Fruit fly (Drosophila melanogaster) whole organism, embryonic: Measurements from ENCODE around the gene org-1.

Experiments used
- Asciz ChIP-seq: fragments of 200-800 bp; sonication (Bioruptor generic); optimal IDR thresholded peaks from 2 replicates; lab custom pipeline; 2017; ENCODE audit warnings: missing biosample characterization, mild to moderate bottlenecking, missing genetic modification characterization, missing genetic modification reagents
- Atf-2 ChIP-seq: fragments of 200-800 bp; sonication (Bioruptor generic); optimal IDR thresholded peaks from 2 replicates; lab custom pipeline; 2016; ENCODE audit warnings: missing biosample characterization, missing genetic modification characterization
- Bteb2 ChIP-seq: fragments of 200-800 bp; sonication (Bioruptor generic); optimal IDR thresholded peaks from 2 replicates; lab custom pipeline; 2016; ENCODE audit warnings: missing biosample characterization, missing genetic modification characterization
- CG10462 ChIP-seq: fragments of 200-800 bp; sonication (Bioruptor generic); optimal IDR thresholded peaks from 2 replicates; lab custom pipeline; 2016; ENCODE audit warnings: missing biosample characterization, missing genetic modification characterization
- CG12155 ChIP-seq: fragments of 200-800 bp; sonication (Bioruptor generic); optimal IDR thresholded peaks from 3 replicates; lab custom pipeline; 2016; ENCODE audit warnings: missing biosample characterization, missing genetic modification characterization
- CG12299 ChIP-seq: fragments of 200-800 bp; sonication (Bioruptor generic); optimal IDR thresholded peaks from 2 replicates; lab custom pipeline; 2018; ENCODE audit warnings: missing biosample characterization, mild to moderate bottlenecking, missing genetic modification characterization
- CG13123 ChIP-seq: fragments of 200-800 bp; sonication (Bioruptor generic); optimal IDR thresholded peaks from 2 replicates; lab custom pipeline; 2016; ENCODE audit warnings: missing biosample characterization, missing genetic modification characterization
- CG17359 ChIP-seq: fragments of 200-800 bp; sonication (Bioruptor generic); optimal IDR thresholded peaks from 3 replicates; lab custom pipeline; 2018; ENCODE audit warnings: missing biosample characterization, mild to moderate bottlenecking, missing genetic modification characterization, moderate library complexity
- CG18011 ChIP-seq: fragments of 200-800 bp; sonication (Bioruptor generic); optimal IDR thresholded peaks from 2 replicates; lab custom pipeline; 2017; ENCODE audit warnings: missing biosample characterization, missing genetic modification characterization, mild to moderate bottlenecking, moderate library complexity, missing genotype
- CG18764 ChIP-seq: fragments of 200-800 bp; sonication (Bioruptor generic); optimal IDR thresholded peaks from 3 replicates; lab custom pipeline; 2016; ENCODE audit warnings: missing biosample characterization, missing genetic modification characterization
- CG30020 ChIP-seq: fragments of 200-800 bp; optimal IDR thresholded peaks from 2 replicates; lab custom pipeline; 2019; ENCODE audit warnings: missing biosample characterization, mild to moderate bottlenecking, missing genetic modification characterization, moderate library complexity
- CG31224 ChIP-seq: fragments of 200-800 bp; sonication (Bioruptor generic); IDR thresholded peaks from 2 replicates; pipeline ENCODE4 v1.3.6; 2022; ENCODE audit warnings: missing biosample characterization, missing genetic modification characterization
- CG31441 ChIP-seq: fragments of 200-800 bp; sonication (Bioruptor generic); IDR thresholded peaks from 2 replicates; pipeline ENCODE4 v1.3.6; 2022; ENCODE audit warnings: missing biosample characterization, missing genetic modification characterization
- CG3281 ChIP-seq: fragments of 200-800 bp; sonication (Bioruptor generic); optimal IDR thresholded peaks from 3 replicates; lab custom pipeline; 2017; ENCODE audit warnings: missing biosample characterization, mild to moderate bottlenecking, missing genetic modification characterization
- CG33213 ChIP-seq: fragments of 200-800 bp; sonication (Bioruptor generic); optimal IDR thresholded peaks from 3 replicates; lab custom pipeline; 2016; ENCODE audit warnings: missing biosample characterization, missing genetic modification characterization
- CG34376 ChIP-seq: fragments of 200-800 bp; sonication (Bioruptor generic); optimal IDR thresholded peaks from 2 replicates; lab custom pipeline; 2018; ENCODE audit warnings: missing biosample characterization, mild to moderate bottlenecking, missing genetic modification characterization
- CG4328 ChIP-seq: fragments of 200-800 bp; sonication (Bioruptor generic); optimal IDR thresholded peaks from 3 replicates; lab custom pipeline; 2017; ENCODE audit warnings: missing biosample characterization, missing genetic modification reagents, missing genetic modification characterization
- CG4617 ChIP-seq: fragments of 200-800 bp; sonication (Bioruptor generic); optimal IDR thresholded peaks from 3 replicates; lab custom pipeline; 2016; ENCODE audit warnings: missing biosample characterization, missing genetic modification characterization, borderline replicate concordance
- CG6689 ChIP-seq: fragments of 200-800 bp; sonication (Bioruptor generic); IDR thresholded peaks from 2 replicates; pipeline ENCODE4 v1.3.6; 2022; ENCODE audit warnings: missing biosample characterization, missing genetic modification characterization
- CG8290 ChIP-seq, 3 experiments: fragments of 200-800 bp; sonication (Bioruptor generic); optimal IDR thresholded peaks; 2 replicates each; lab custom pipeline; 2016 to 2019; ENCODE audit warnings: missing biosample characterization in 3 of 3, missing genetic modification characterization in 3 of 3, mild to moderate bottlenecking in 2 of 3, moderate library complexity in 1 of 3
- CG8388 ChIP-seq: fragments of 200-800 bp; sonication (Bioruptor generic); optimal IDR thresholded peaks from 2 replicates; lab custom pipeline; 2019; ENCODE audit warnings: missing biosample characterization, mild to moderate bottlenecking, missing genetic modification characterization, moderate library complexity
- CG9876 ChIP-seq: fragments of 200-800 bp; sonication (Bioruptor generic); optimal IDR thresholded peaks from 2 replicates; lab custom pipeline; 2016; ENCODE audit warnings: missing biosample characterization, missing genetic modification characterization
- ERR ChIP-seq: fragments of 200-800 bp; sonication (Bioruptor generic); optimal IDR thresholded peaks from 2 replicates; lab custom pipeline; 2016; ENCODE audit warnings: missing biosample characterization, missing genetic modification characterization
- Fer1 ChIP-seq: fragments of 200-800 bp; sonication (Bioruptor generic); optimal IDR thresholded peaks from 2 replicates; lab custom pipeline; 2017; ENCODE audit warnings: missing biosample characterization, mild to moderate bottlenecking, missing genetic modification characterization
- Fer2 ChIP-seq: fragments of 200-800 bp; sonication (Bioruptor generic); optimal IDR thresholded peaks from 2 replicates; lab custom pipeline; 2018; ENCODE audit warnings: missing biosample characterization, mild to moderate bottlenecking, missing genetic modification characterization, moderate library complexity
- HHEX ChIP-seq: fragments of 200-800 bp; sonication (Bioruptor generic); optimal IDR thresholded peaks from 3 replicates; lab custom pipeline; 2017; ENCODE audit warnings: missing biosample characterization, mild to moderate bottlenecking, missing genetic modification characterization, missing genetic modification reagents
- HmgD ChIP-seq: fragments of 200-800 bp; sonication (Bioruptor generic); optimal IDR thresholded peaks from 3 replicates; lab custom pipeline; 2016; ENCODE audit warnings: missing biosample characterization, missing genetic modification characterization
- Lhr ChIP-seq: fragments of 200-800 bp; sonication (Bioruptor generic); optimal IDR thresholded peaks from 3 replicates; lab custom pipeline; 2017; ENCODE audit warnings: mild to moderate bottlenecking, missing biosample characterization, missing genetic modification reagents, missing genetic modification characterization
- Lim3 ChIP-seq: fragments of 200-800 bp; sonication (Bioruptor generic); IDR thresholded peaks from 2 replicates; pipeline ENCODE4 v1.3.6; 2022; ENCODE audit warnings: missing biosample characterization, missing genetic modification characterization
- Med ChIP-seq: fragments of 200-800 bp; sonication (Bioruptor generic); peaks from one replicate; lab custom pipeline; 2016; ENCODE audit warnings: missing biosample characterization, missing genetic modification characterization, mild to moderate bottlenecking, inconsistent platforms, moderate library complexity
- Nf-YA ChIP-seq: fragments of 200-800 bp; sonication (Bioruptor generic); IDR thresholded peaks from 2 replicates; pipeline ENCODE4 v1.3.6; 2022; ENCODE audit warnings: missing biosample characterization, missing genetic modification characterization
- Poxn ChIP-seq: fragments of 200-800 bp; sonication (Bioruptor generic); IDR thresholded peaks from 2 replicates; pipeline ENCODE4 v1.3.6; 2022; ENCODE audit warnings: missing biosample characterization, missing genetic modification characterization
- Rx ChIP-seq: fragments of 200-800 bp; sonication (Bioruptor generic); IDR thresholded peaks from 2 replicates; pipeline ENCODE4 v1.3.6; 2022; ENCODE audit warnings: missing biosample characterization, missing genetic modification characterization
- YL-1 ChIP-seq: fragments of 200-800 bp; sonication (Bioruptor generic); optimal IDR thresholded peaks from 3 replicates; lab custom pipeline; 2017; ENCODE audit warnings: missing biosample characterization, mild to moderate bottlenecking, missing genetic modification characterization
- bigmax ChIP-seq: fragments of 200-800 bp; sonication (Bioruptor generic); optimal IDR thresholded peaks from 2 replicates; lab custom pipeline; 2018; ENCODE audit warnings: missing biosample characterization, mild to moderate bottlenecking, missing genetic modification characterization
- cas ChIP-seq: fragments of 200-800 bp; sonication (Bioruptor generic); IDR thresholded peaks from 2 replicates; pipeline ENCODE4 v1.3.6; 2022; ENCODE audit warnings: missing biosample characterization, missing genetic modification characterization
- corto ChIP-seq: fragments of 200-800 bp; sonication (Bioruptor generic); optimal IDR thresholded peaks from 2 replicates; lab custom pipeline; 2016; ENCODE audit warnings: missing biosample characterization, mild to moderate bottlenecking, missing genetic modification characterization, moderate library complexity
- dmrt99B ChIP-seq: fragments of 200-800 bp; sonication (Bioruptor generic); optimal IDR thresholded peaks from 2 replicates; lab custom pipeline; 2018; ENCODE audit warnings: missing biosample characterization, mild to moderate bottlenecking, missing genetic modification characterization, moderate library complexity
- gce ChIP-seq: fragments of 200-800 bp; sonication (Bioruptor generic); IDR thresholded peaks from 3 replicates; pipeline ENCODE4 v1.3.6; 2022; ENCODE audit warnings: missing biosample characterization, missing genetic modification characterization
- mirr ChIP-seq: fragments of 200-800 bp; sonication (Bioruptor generic); optimal IDR thresholded peaks from 3 replicates; lab custom pipeline; 2018; ENCODE audit warnings: missing biosample characterization, mild to moderate bottlenecking, missing genetic modification characterization
- nau ChIP-seq: fragments of 200-800 bp; sonication (Bioruptor generic); optimal IDR thresholded peaks from 3 replicates; lab custom pipeline; 2017; ENCODE audit warnings: missing biosample characterization, mild to moderate bottlenecking, missing genetic modification characterization, missing genetic modification reagents
- nmo ChIP-seq: fragments of 200-800 bp; sonication (Bioruptor generic); optimal IDR thresholded peaks from 2 replicates; lab custom pipeline; 2018; ENCODE audit warnings: missing biosample characterization, mild to moderate bottlenecking, missing genetic modification characterization, moderate library complexity
- oc ChIP-seq: fragments of 200-800 bp; sonication (Bioruptor generic); optimal IDR thresholded peaks from 2 replicates; lab custom pipeline; 2018; ENCODE audit warnings: missing biosample characterization, mild to moderate bottlenecking, missing genetic modification characterization, moderate library complexity
- pum ChIP-seq: fragments of 200-800 bp; sonication (Bioruptor generic); optimal IDR thresholded peaks from 2 replicates; lab custom pipeline; 2016; ENCODE audit warnings: missing biosample characterization, missing genetic modification characterization
- rib ChIP-seq: fragments of 200-800 bp; sonication (Bioruptor generic); IDR thresholded peaks from 2 replicates; pipeline ENCODE4 v1.3.6; 2022; ENCODE audit warnings: missing biosample characterization, missing genetic modification characterization
- scrt ChIP-seq: fragments of 200-800 bp; sonication (Bioruptor generic); optimal IDR thresholded peaks from 2 replicates; lab custom pipeline; 2018; ENCODE audit warnings: missing biosample characterization, mild to moderate bottlenecking, missing genetic modification characterization, moderate library complexity
- sens-2 ChIP-seq: fragments of 200-800 bp; sonication (Bioruptor generic); IDR thresholded peaks from 2 replicates; pipeline ENCODE4 v1.3.6; 2022; ENCODE audit warnings: missing biosample characterization, missing genetic modification characterization
- stc ChIP-seq: fragments of 200-800 bp; sonication (Bioruptor generic); IDR thresholded peaks from 2 replicates; pipeline ENCODE4 v1.3.6; 2022; ENCODE audit warnings: missing biosample characterization, missing genetic modification characterization
- tio ChIP-seq: fragments of 200-800 bp; sonication (Bioruptor generic); optimal IDR thresholded peaks from 2 replicates; lab custom pipeline; 2017; ENCODE audit warnings: missing biosample characterization, missing genetic modification characterization, inconsistent platforms
- wdn ChIP-seq: fragments of 200-800 bp; sonication (Bioruptor generic); IDR thresholded peaks from 2 replicates; pipeline ENCODE4 v1.3.6; 2022; ENCODE audit warnings: missing biosample characterization, missing genetic modification characterization

The org-1 gene

DNA sequence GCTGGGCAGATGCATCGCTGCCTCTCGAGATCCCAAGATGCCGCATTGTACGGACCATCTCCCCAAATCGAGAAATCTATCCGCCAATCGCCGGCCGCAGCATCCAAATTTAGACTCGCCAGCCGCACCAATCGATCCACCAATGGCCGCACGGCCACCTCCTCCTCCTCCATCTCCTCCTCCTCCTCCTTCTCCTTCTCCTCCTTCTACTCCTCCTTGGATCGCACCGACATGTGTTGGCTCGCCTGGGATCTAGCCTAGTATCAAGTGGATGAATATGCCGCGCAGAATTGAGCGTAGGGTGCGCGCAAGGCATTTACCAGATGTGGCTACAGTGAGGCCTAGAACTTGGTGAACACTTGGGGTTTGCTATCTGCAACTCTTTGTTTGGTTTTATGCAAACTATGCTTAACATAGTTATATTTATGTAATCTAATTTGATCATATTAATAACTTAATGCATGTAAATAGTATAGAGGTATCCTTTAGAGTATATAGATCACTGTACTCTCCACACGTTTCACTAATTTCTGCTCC, at the start of gene org-1 (continued):
- TF ChIP-seq CG31224 (peak; percentile 91), CG4328 (GFP tag; lab: Kevin White, UChicago) (peak; percentile 88), dmrt99B (tag; lab: Kevin White, UChicago) (peak; percentile 95), HHEX (GFP tag; lab: Kevin White, UChicago) (peak; percentile 89), CG12155 (GFP tag; lab: Kevin White, UChicago) (peak; percentile 90), stc (GFP tag; lab: Robert Waterston, UW) (peak; percentile 96), CG10462 (GFP tag; lab: Kevin White, UChicago) (peak; percentile 91), Asciz (GFP tag; lab: Kevin White, UChicago) (peak; percentile 89), CG9876 (GFP tag; lab: Kevin White, UChicago) (peak; percentile 20), scrt (GFP tag; lab: Kevin White, UChicago) (peak; percentile 84), CG34376 (GFP tag; lab: Kevin White, UChicago) (peak; percentile 58), bigmax (GFP tag; lab: Kevin White, UChicago) (peak; percentile 25), CG31441 (GFP tag; lab: Robert Waterston, UW) (peak; percentile 86), CG30020 (tag; lab: Kevin White, UChicago) (peak; percentile 77), Lim3 (peak; percentile 90), Lhr (peak; percentile 85), CG8388 (GFP tag; lab: Kevin White, UChicago) (peak; percentile 95), Fer2 (tag; lab: Kevin White, UChicago) (peak; percentile 89), CG13123 (GFP tag; lab: Kevin White, UChicago) (peak; percentile 90), rib (GFP tag; lab: Robert Waterston, UW) (peak; percentile 92), YL-1 (GFP tag; lab: Kevin White, UChicago) (peak; percentile 77), gce (GFP tag; lab: Robert Waterston, UW) (peak; percentile 97), wdn (GFP tag; lab: Robert Waterston, UW) (peak; percentile 90), ERR (peak; percentile 58), HmgD (GFP tag; lab: Kevin White, UChicago) (peak; percentile 26), Fer1 (peak; percentile 87), oc (tag; lab: Kevin White, UChicago) (peak; percentile 96), cas (peak; percentile 92), mirr (GFP tag; lab: Kevin White, UChicago) (peak; percentile 78), sens-2 (peak; percentile 97), Bteb2 (GFP tag; lab: Kevin White, UChicago) (peak; percentile 69), Atf-2 (GFP tag; lab: Kevin White, UChicago) (peak; percentile 80), Rx (GFP tag; lab: Robert Waterston, UW) (peak; percentile 96), Nf-YA (GFP tag; lab: Robert Waterston, UW) (peak; percentile 92), CG12299 (tag; lab: Kevin White, UChicago) (peak; percentile 88), tio (peak; percentile 92), CG6689 (GFP tag; lab: Robert Waterston, UW) (peak; percentile 98), CG3281 (GFP tag; lab: Kevin White, UChicago) (peak; percentile 88), nmo (peak; percentile 97), CG18764 (GFP tag; lab: Kevin White, UChicago) (peak; percentile 87), corto (GFP tag; lab: Kevin White, UChicago) (no peak), CG18011 (peak; percentile 66), CG17359 (tag; lab: Kevin White, UChicago) (peak; percentile 96), pum (peak; percentile 89), Poxn (GFP tag; lab: Robert Waterston, UW) (peak; percentile 84), CG33213 (GFP tag; lab: Kevin White, UChicago) (peak; percentile 64), CG8290 (GFP tag; optimal IDR thresholded peaks at IDR 0.05; lab: Kevin White, UChicago) (peak; percentile 91), CG8290 (tag; optimal IDR thresholded peaks at IDR 0.05; lab: Kevin White, UChicago) (peak; percentile 82 to 97), Med (GFP tag; lab: Kevin White, UChicago) (peak; percentile 95), CG4617 (GFP tag; lab: Kevin White, UChicago) (peak; percentile 78), nau (GFP tag; lab: Kevin White, UChicago) (peak; percentile 86)
